Worm (Caenorhabditis elegans): ENCODE data around the gene athp-1.

The athp-1 gene

ce11 chrIII:10868653-10869392 lies 12.7 kb upstream of the athp-1 start, which contains the start of the genes cey-4 and vps-50:
cey-4 (minus strand) TSS chrIII:10868703.
vps-50 (plus strand) TSS chrIII:10869193.
- TF ChIP-seq elt-3 (tag; optimal IDR thresholded peaks at IDR 0.05) (no peak), nhr-11 (tag; optimal IDR thresholded peaks at IDR 0.05) (no peak), nhr-129 (tag; optimal IDR thresholded peaks at IDR 0.05) (peak; percentile 71), nhr-12 (tag; optimal IDR thresholded peaks at IDR 0.05) (no peak), ztf-1 (GFP tag; conservative IDR thresholded peaks at IDR 0.05) (no peak), dmd-4 (tag; optimal IDR thresholded peaks at IDR 0.05) (no peak), zag-1 (tag; optimal IDR thresholded peaks at IDR 0.05) (peak; percentile 7), unc-55 (GFP tag; optimal IDR thresholded peaks at IDR 0.05) (peak; percentile 81), C34F6.9 (tag; optimal IDR thresholded peaks at IDR 0.05) (peak; percentile 50), aly-2 (tag; optimal IDR thresholded peaks at IDR 0.05) (no peak), lsy-2 (tag; optimal IDR thresholded peaks at IDR 0.05) (peak in 1 of 2 experiments; percentile 56)

- no peak for TF ChIP-seq C34F6.9 (tag; optimal IDR thresholded peaks at IDR 0.05)
- TF ChIP-seq lin-39 (tag; optimal IDR thresholded peaks at IDR 0.05) = no peak
- no peak for TF ChIP-seq ztf-11 (tag; optimal IDR thresholded peaks at IDR 0.05)
- no peak for TF ChIP-seq nhr-25 (tag; optimal IDR thresholded peaks at IDR 0.05)
- TF ChIP-seq fos-1 (tag; optimal IDR thresholded peaks at IDR 0.05) = no peak
- TF ChIP-seq aly-2 (tag; optimal IDR thresholded peaks at IDR 0.05) = no peak
- TF ChIP-seq nhr-11 (tag; optimal IDR thresholded peaks at IDR 0.05) = no peak
- TF ChIP-seq alr-1 (tag; optimal IDR thresholded peaks at IDR 0.05) = no peak
- no peak for TF ChIP-seq nhr-129 (tag; optimal IDR thresholded peaks at IDR 0.05)
- TF ChIP-seq ceh-82 (tag; optimal IDR thresholded peaks at IDR 0.05) = no peak
- no peak for TF ChIP-seq F13H6.1 (tag; optimal IDR thresholded peaks at IDR 0.05)
Observed at ce11 chrIII:10869595-10869994, 12.0 kb upstream of the athp-1 start.

ce11 chrIII:10870161-10870560 lies 11.4 kb upstream of the athp-1 start:
- TF ChIP-seq sma-9 (GFP tag; optimal IDR thresholded peaks at IDR 0.05) = no peak
- TF ChIP-seq sma-9 (tag; optimal IDR thresholded peaks at IDR 0.05) = no peak

- TF ChIP-seq ceh-82 (tag; optimal IDR thresholded peaks at IDR 0.05) (no peak), unc-62 (GFP tag; optimal IDR thresholded peaks at IDR 0.05) (no peak), ztf-1 (GFP tag; conservative IDR thresholded peaks at IDR 0.05) (no peak), ztf-4 (tag; optimal IDR thresholded peaks at IDR 0.05) (no peak), peb-1 (tag; optimal IDR thresholded peaks at IDR 0.05) (no peak), egl-27 (tag; optimal IDR thresholded peaks at IDR 0.05) (no peak), zag-1 (tag; optimal IDR thresholded peaks at IDR 0.05) (no peak), nhr-11 (tag; optimal IDR thresholded peaks at IDR 0.05) (no peak), alr-1 (tag; optimal IDR thresholded peaks at IDR 0.05) (no peak), lsy-2 (tag; optimal IDR thresholded peaks at IDR 0.05) (no peak), skn-1 (tag; optimal IDR thresholded peaks at IDR 0.05) (no peak), sma-9 (GFP tag; optimal IDR thresholded peaks at IDR 0.05) (no peak), sma-9 (tag; optimal IDR thresholded peaks at IDR 0.05) (no peak), nhr-25 (tag; optimal IDR thresholded peaks at IDR 0.05) (no peak), fos-1 (tag; optimal IDR thresholded peaks at IDR 0.05) (no peak)
Observed at ce11 chrIII:10870814-10871213, 10.8 kb upstream of the athp-1 start.

DNA sequence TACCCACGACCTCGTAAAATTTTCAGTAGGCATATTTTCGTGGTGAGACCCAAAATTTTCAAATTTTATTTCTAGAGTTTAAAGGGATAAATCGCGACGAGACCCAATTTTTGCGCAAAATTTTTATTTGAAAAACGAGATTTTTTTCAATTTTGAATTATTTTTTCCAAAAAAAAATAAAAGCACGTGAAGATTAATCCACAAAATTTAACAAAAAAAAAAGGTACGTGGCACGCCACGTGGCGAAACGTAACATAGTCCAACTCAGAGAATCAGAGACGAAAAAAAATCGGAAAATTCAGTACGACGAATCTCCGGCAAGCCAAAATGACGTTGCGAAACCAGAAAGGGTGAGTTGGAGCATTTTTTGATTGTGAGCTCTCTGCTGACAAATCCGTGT lies 6.4 kb upstream of the athp-1 start, which contains the start of gene C44B9.2:
C44B9.2 (plus strand) TSS at position 301 of the 400 bp plus-strand sequence.
- TF ChIP-seq fos-1 (tag; optimal IDR thresholded peaks at IDR 0.05) = no peak
- no peak for TF ChIP-seq skn-1 (tag; optimal IDR thresholded peaks at IDR 0.05)
- TF ChIP-seq sma-3 (GFP tag; optimal IDR thresholded peaks at IDR 0.05) = no peak
- no peak for TF ChIP-seq Y55F3AM.14 (GFP tag; optimal IDR thresholded peaks at IDR 0.05)
- no peak for TF ChIP-seq mdl-1 (tag; optimal IDR thresholded peaks at IDR 0.05)

DNA sequence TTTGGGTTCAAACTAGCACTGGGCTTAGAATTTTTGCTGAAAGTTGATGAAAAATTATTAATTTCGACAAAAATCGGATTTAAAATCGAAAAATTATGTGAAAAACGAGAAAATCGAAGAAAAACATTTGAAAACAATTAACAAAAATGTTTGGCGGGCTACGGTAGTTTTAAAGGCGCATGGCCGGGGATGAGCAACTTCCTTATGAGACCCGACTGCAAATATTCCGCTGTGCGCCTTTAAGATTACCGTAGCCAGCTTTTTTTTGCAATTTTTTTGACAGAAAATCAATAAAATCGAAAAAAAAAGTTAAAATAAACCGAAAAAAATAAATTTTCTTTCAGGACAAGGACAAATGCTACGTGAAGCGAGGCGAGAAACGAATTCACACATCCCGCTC lies 4.0 kb upstream of the athp-1 start:
- TF ChIP-seq elt-1 (tag; optimal IDR thresholded peaks at IDR 0.05) (no peak), nhr-10 (tag; optimal IDR thresholded peaks at IDR 0.05) (no peak), dmd-4 (tag; optimal IDR thresholded peaks at IDR 0.05) (no peak), nhr-77 (tag; optimal IDR thresholded peaks at IDR 0.05) (no peak), lin-13 (GFP tag; optimal IDR thresholded peaks at IDR 0.05) (no peak), R02D3.7 (tag; optimal IDR thresholded peaks at IDR 0.05) (no peak), gmeb-1 (tag; optimal IDR thresholded peaks at IDR 0.05) (no peak), ZK546.5 (tag; optimal IDR thresholded peaks at IDR 0.05) (no peak), peb-1 (tag; optimal IDR thresholded peaks at IDR 0.05) (no peak), nhr-23 (tag; optimal IDR thresholded peaks at IDR 0.05) (no peak), C34F6.9 (tag; optimal IDR thresholded peaks at IDR 0.05) (no peak)
